Worm (Caenorhabditis elegans) whole organism, L2 larva: ENCODE measurements around the gene B0228.8.

Experiments
- C34F6.9 ChIP-seq: fragments of 150-350 bp; optimal IDR thresholded peaks from 2 replicates; lab custom pipeline; 2014; ENCODE audit warnings: missing biosample characterization, missing genetic modification characterization
- F13H6.1 ChIP-seq: sonication (generic microtip); optimal IDR thresholded peaks from 2 replicates; lab custom pipeline; 2016; ENCODE audit warnings: missing genetic modification characterization, missing compliant biosample characterization
- R02D3.7 ChIP-seq: fragments of 150-350 bp; optimal IDR thresholded peaks from 2 replicates; lab custom pipeline; 2014; ENCODE audit warnings: missing biosample characterization, missing genetic modification characterization
- Y55F3AM.14 ChIP-seq: fragments of 200-800 bp; sonication (Bioruptor generic); optimal IDR thresholded peaks from 2 replicates; lab custom pipeline; 2018; ENCODE audit warnings: mild to moderate bottlenecking, missing genetic modification characterization, missing compliant biosample characterization
- ZK546.5 ChIP-seq: sonication (generic microtip); optimal IDR thresholded peaks from 2 replicates; lab custom pipeline; 2017; ENCODE audit warnings: missing biosample characterization, missing genetic modification characterization
- alr-1 ChIP-seq: fragments of 150-350 bp; optimal IDR thresholded peaks from 2 replicates; lab custom pipeline; 2014; ENCODE audit warnings: missing biosample characterization, missing genetic modification characterization
- aly-2 ChIP-seq: fragments of 150-350 bp; optimal IDR thresholded peaks from 2 replicates; lab custom pipeline; 2014; ENCODE audit warnings: missing biosample characterization, missing genetic modification characterization
- blmp-1 ChIP-seq: sonication (generic microtip); optimal IDR thresholded peaks from 2 replicates; lab custom pipeline; 2017; ENCODE audit warnings: missing genetic modification characterization, mild to moderate bottlenecking, missing compliant biosample characterization, antibody characterized with exemption, moderate library complexity; ENCODE audit not compliant: insufficient read depth
- ceh-82 ChIP-seq: fragments of 150-350 bp; optimal IDR thresholded peaks from 2 replicates; lab custom pipeline; 2014; ENCODE audit warnings: missing biosample characterization, missing genetic modification characterization
- crh-2 ChIP-seq: sonication (generic microtip); optimal IDR thresholded peaks from 2 replicates; lab custom pipeline; 2017; ENCODE audit warnings: missing biosample characterization, missing genetic modification characterization
- egl-27 ChIP-seq: sonication (generic microtip); optimal IDR thresholded peaks from 3 replicates; lab custom pipeline; 2017; ENCODE audit warnings: missing biosample characterization, missing genetic modification reagents, missing genetic modification characterization
- elt-1 ChIP-seq: fragments of 150-350 bp; optimal IDR thresholded peaks from 2 replicates; lab custom pipeline; 2014; ENCODE audit warnings: missing biosample characterization, missing genetic modification characterization
- elt-3 ChIP-seq: sonication (generic microtip); optimal IDR thresholded peaks from 2 replicates; lab custom pipeline; 2017; ENCODE audit warnings: missing biosample characterization, missing genetic modification characterization
- fos-1 ChIP-seq: fragments of 150-350 bp; optimal IDR thresholded peaks from 2 replicates; lab custom pipeline; 2014; ENCODE audit warnings: missing biosample characterization, missing genetic modification characterization
- gmeb-1 ChIP-seq: fragments of 150-350 bp; optimal IDR thresholded peaks from 2 replicates; lab custom pipeline; 2014; ENCODE audit warnings: missing biosample characterization, missing genetic modification characterization
- lin-11 ChIP-seq: fragments of 150-350 bp; sonication (generic microtip); optimal IDR thresholded peaks from 2 replicates; lab custom pipeline; 2014; ENCODE audit warnings: missing biosample characterization, missing genetic modification characterization, inconsistent platforms, mixed read lengths
- lin-13 ChIP-seq: fragments of 150-350 bp; optimal IDR thresholded peaks from 2 replicates; lab custom pipeline; 2014; ENCODE audit warnings: missing biosample characterization, missing genetic modification reagents, missing genetic modification characterization
- lin-39 ChIP-seq: fragments of 150-350 bp; optimal IDR thresholded peaks from 2 replicates; lab custom pipeline; 2014; ENCODE audit warnings: missing biosample characterization, missing genetic modification reagents, missing genetic modification characterization
- lsy-2 ChIP-seq, 2 experiments: fragments of 150-350 bp in 1 of 2; sonication (generic microtip) in 1 of 2; optimal IDR thresholded peaks; 2 replicates each; lab custom pipeline; 2014 to 2017; ENCODE audit warnings: missing biosample characterization in 2 of 2, missing genetic modification characterization in 2 of 2
- mab-5 ChIP-seq: fragments of 150-350 bp; optimal IDR thresholded peaks from 2 replicates; lab custom pipeline; 2014; ENCODE audit warnings: missing biosample characterization, missing genetic modification characterization
- mbf-1 ChIP-seq: sonication (generic microtip); optimal IDR thresholded peaks from 2 replicates; lab custom pipeline; 2017; ENCODE audit warnings: missing biosample characterization, missing genetic modification characterization
- mdl-1 ChIP-seq, 2 experiments: fragments of 150-350 bp in 1 of 2; sonication (generic microtip) in 1 of 2; optimal IDR thresholded peaks; 2 replicates each; lab custom pipeline; 2017; ENCODE audit warnings: missing biosample characterization in 2 of 2, missing genetic modification characterization in 2 of 2
- nhr-10 ChIP-seq: sonication (generic microtip); optimal IDR thresholded peaks from 2 replicates; lab custom pipeline; 2017; ENCODE audit warnings: missing biosample characterization, missing genetic modification characterization
- nhr-11 ChIP-seq: fragments of 150-350 bp; optimal IDR thresholded peaks from 2 replicates; lab custom pipeline; 2014; ENCODE audit warnings: missing biosample characterization, missing genetic modification characterization
- nhr-129 ChIP-seq: fragments of 150-350 bp; optimal IDR thresholded peaks from 2 replicates; lab custom pipeline; 2014; ENCODE audit warnings: missing biosample characterization, missing genetic modification characterization
- nhr-21 ChIP-seq: fragments of 150-350 bp; optimal IDR thresholded peaks from 2 replicates; lab custom pipeline; 2014; ENCODE audit warnings: missing biosample characterization, missing genetic modification characterization
- nhr-23 ChIP-seq: fragments of 150-350 bp; optimal IDR thresholded peaks from 2 replicates; lab custom pipeline; 2014; ENCODE audit warnings: missing biosample characterization, missing genetic modification reagents, missing genetic modification characterization
- nhr-237 ChIP-seq: fragments of 150-350 bp; optimal IDR thresholded peaks from 2 replicates; lab custom pipeline; 2014; ENCODE audit warnings: missing biosample characterization, missing genetic modification characterization
- nhr-25 ChIP-seq: fragments of 150-350 bp; sonication (generic microtip); optimal IDR thresholded peaks from 3 replicates; lab custom pipeline; 2014; ENCODE audit warnings: missing biosample characterization, missing genetic modification characterization
- peb-1 ChIP-seq: fragments of 150-350 bp; optimal IDR thresholded peaks from 2 replicates; lab custom pipeline; 2014; ENCODE audit warnings: missing biosample characterization, missing genetic modification characterization
- skn-1 ChIP-seq: sonication (generic microtip); optimal IDR thresholded peaks from 2 replicates; lab custom pipeline; 2017; ENCODE audit warnings: missing biosample characterization, missing genetic modification characterization
- sma-3 ChIP-seq: sonication (generic microtip); optimal IDR thresholded peaks from 2 replicates; lab custom pipeline; 2016; ENCODE audit warnings: missing genetic modification reagents, missing genetic modification characterization, missing compliant biosample characterization
- sma-9 ChIP-seq, 2 experiments: fragments of 150-350 bp in 1 of 2; sonication (generic microtip) in 1 of 2; optimal IDR thresholded peaks; 2 replicates each; lab custom pipeline; 2014 to 2016; ENCODE audit warnings: missing genetic modification characterization in 2 of 2, mild to moderate bottlenecking in 1 of 2, missing biosample characterization in 1 of 2, missing compliant biosample characterization in 1 of 2, missing genetic modification reagents in 1 of 2, moderate library complexity in 1 of 2
- snpc-4 ChIP-seq: fragments of 150-350 bp; optimal IDR thresholded peaks from 2 replicates; lab custom pipeline; 2014; ENCODE audit warnings: missing biosample characterization, missing genetic modification characterization
- unc-39 ChIP-seq: fragments of 150-350 bp; optimal IDR thresholded peaks from 2 replicates; lab custom pipeline; 2014; ENCODE audit warnings: missing biosample characterization, missing genetic modification characterization
- unc-55 ChIP-seq: fragments of 150-350 bp; sonication (generic microtip); optimal IDR thresholded peaks from 3 replicates; lab custom pipeline; 2014; ENCODE audit warnings: missing biosample characterization, missing genetic modification reagents, missing genetic modification characterization
- zag-1 ChIP-seq: fragments of 150-350 bp; optimal IDR thresholded peaks from 2 replicates; lab custom pipeline; 2014; ENCODE audit warnings: missing biosample characterization, missing genetic modification characterization
- ztf-1 ChIP-seq: fragments of 200-800 bp; sonication (Bioruptor generic); conservative IDR thresholded peaks from 2 replicates; pipeline ENCODE4 v1.3.6; 2022; ENCODE audit warnings: missing genetic modification characterization, missing compliant biosample characterization
- ztf-11 ChIP-seq: sonication (generic microtip); optimal IDR thresholded peaks from 2 replicates; lab custom pipeline; 2017; ENCODE audit warnings: missing biosample characterization, missing genetic modification characterization

The B0228.8 gene

DNA sequence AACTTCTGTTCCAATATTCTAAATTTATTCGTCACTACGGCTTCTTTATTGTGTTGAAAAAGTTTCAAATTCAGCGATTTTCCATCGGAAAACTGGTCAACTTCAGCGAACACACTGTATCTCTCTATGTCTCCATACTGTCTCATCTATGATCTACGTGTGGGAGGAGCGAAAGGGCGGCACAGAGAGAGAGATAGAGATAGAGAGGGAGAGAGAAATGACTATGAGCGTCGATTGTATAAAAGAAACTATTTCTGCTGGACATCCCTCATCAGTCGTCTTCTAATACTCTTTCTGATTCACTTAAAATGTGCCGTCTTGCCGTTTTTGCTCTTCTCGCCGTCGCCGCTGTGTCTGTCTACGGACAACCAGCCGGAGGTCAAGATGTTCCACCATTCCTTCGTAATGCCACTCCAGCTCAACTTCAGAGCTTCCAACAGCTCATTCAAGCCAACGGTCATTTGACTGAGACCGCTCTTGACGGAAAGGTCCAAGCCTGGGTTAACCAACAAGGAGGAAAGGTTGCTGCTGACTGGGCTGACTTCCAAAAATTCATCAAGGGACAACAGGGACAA lies 29.1 kb upstream of the B0228.8 start, which contains the start of gene srlf-1 (continued):
- TF ChIP-seq zag-1 (tag; lab: Kevin White, UChicago) (no peak), blmp-1 (peak; percentile 31), mdl-1 (tag; optimal IDR thresholded peaks at IDR 0.05; lab: Kevin White, UChicago) (no peak), nhr-23 (no peak), skn-1 (tag; lab: Kevin White, UChicago) (no peak), nhr-11 (tag; lab: Kevin White, UChicago) (no peak), egl-27 (no peak), mab-5 (no peak), crh-2 (tag; lab: Kevin White, UChicago) (no peak), ceh-82 (tag; lab: Kevin White, UChicago) (no peak), elt-3 (no peak), mbf-1 (no peak), nhr-237 (tag; lab: Kevin White, UChicago) (no peak)

DNA sequence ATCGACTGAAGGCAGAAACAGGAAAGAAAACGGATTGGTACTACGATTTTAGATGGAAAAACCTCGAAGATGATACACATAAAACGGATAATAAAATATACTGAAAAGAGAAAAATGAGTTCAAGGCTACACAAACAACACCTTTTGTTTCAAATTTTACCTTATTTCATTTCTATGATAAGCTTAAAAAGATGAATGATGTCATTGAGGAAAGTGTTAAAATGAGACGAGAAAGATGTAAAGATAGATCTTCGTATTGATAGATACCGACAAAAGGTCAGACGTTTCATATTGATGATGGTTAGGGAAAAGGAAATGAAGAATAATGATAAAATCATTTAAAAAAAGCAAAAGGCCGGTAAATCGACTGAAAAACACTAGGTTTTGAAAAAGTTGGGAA lies 28.3 kb upstream of the B0228.8 start:
- peak; percentile 58 for TF ChIP-seq nhr-25
- TF ChIP-seq fos-1 = peak; percentile 20
- TF ChIP-seq nhr-21 (tag; lab: Kevin White, UChicago) = peak; percentile 33
- no peak for TF ChIP-seq lsy-2 (tag; optimal IDR thresholded peaks at IDR 0.05; lab: Kevin White, UChicago)
- peak; percentile 37 for TF ChIP-seq egl-27

DNA sequence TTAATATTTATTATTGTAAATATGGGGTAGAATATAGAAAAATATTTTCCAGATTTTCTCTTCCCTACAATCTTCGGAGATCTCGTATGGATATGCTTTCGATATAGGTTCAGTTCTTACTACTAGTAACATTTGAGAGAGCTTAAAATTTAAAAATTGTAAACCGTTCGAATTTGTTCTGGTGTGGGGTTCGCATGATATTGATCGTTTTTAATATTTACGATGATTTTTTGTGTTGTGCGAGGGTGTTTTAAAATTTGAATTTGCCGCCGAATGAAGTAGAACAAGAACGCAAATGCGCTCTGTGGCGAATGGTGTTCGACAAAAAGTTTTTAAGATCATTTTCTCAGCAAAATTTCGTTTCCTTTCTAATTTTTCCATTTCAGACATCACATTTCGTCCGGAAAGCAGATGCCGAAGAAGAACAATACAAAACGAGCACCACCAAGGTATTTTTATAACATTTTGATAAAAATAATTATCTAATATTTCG lies 22.2 kb upstream of the B0228.8 start, which contains the start of gene skr-17:
skr-17 (plus strand) TSS at position 51 of the 493 bp plus-strand sequence.
- no peak for TF ChIP-seq ZK546.5
- TF ChIP-seq lin-11 (tag; lab: Kevin White, UChicago) = no peak
- no peak for TF ChIP-seq nhr-21 (tag; lab: Kevin White, UChicago)
- TF ChIP-seq nhr-11 (tag; lab: Kevin White, UChicago) = no peak
- TF ChIP-seq ztf-1 = no peak
- TF ChIP-seq peb-1 (tag; lab: Kevin White, UChicago) = no peak
- TF ChIP-seq alr-1 (tag; lab: Kevin White, UChicago) = no peak
- no peak for TF ChIP-seq lin-39 (tag; lab: Kevin White, UChicago)
- TF ChIP-seq mdl-1 (tag; optimal IDR thresholded peaks at IDR 0.05; lab: Kevin White, UChicago) = no peak
- TF ChIP-seq zag-1 (tag; lab: Kevin White, UChicago) = no peak
- no peak for TF ChIP-seq sma-3 (GFP tag; lab: Kevin White, UChicago)
- no peak for TF ChIP-seq nhr-25
- TF ChIP-seq nhr-10 = no peak
- no peak for TF ChIP-seq snpc-4 (tag; lab: Kevin White, UChicago)
- no peak for TF ChIP-seq crh-2 (tag; lab: Kevin White, UChicago)

DNA sequence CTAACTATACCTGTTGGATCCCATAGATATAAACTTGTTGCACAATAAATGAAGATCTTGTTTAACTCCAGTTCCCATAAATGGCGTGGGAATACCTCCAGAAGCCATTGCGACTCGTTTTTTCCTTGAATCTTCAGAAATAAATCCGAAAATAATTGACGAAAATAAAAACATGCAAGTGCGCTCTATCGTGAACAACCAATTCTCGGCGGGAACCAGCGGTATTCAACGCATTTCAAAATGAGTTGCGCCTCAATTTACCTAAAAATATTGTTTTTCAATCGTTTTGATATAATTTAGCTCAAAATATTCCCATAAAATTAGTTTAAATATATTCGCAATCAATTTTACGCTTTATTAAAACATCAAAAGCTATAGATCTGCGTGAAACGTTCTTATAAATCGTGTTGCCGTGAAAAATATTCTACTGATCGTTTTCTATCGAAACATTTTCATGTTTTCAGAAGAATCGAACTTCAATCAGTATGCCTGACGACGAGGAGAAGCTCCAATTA lies 19.8 kb upstream of the B0228.8 start, which contains the start of the genes snpc-1.1 and spdl-1:
snpc-1.1 (minus strand) TSS at position 200 of the 515 bp plus-strand sequence.
spdl-1 (plus strand) TSS at position 465 of the 515 bp plus-strand sequence.
- TF ChIP-seq F13H6.1 (no peak), snpc-4 (tag; lab: Kevin White, UChicago) (no peak), lin-11 (tag; lab: Kevin White, UChicago) (no peak), nhr-129 (tag; lab: Kevin White, UChicago) (peak; percentile 47), aly-2 (tag; lab: Kevin White, UChicago) (no peak), unc-55 (GFP tag; lab: Kevin White, UChicago) (no peak), elt-1 (no peak), lsy-2 (tag; optimal IDR thresholded peaks at IDR 0.05; lab: Kevin White, UChicago) (peak in 1 of 2 experiments; percentile 0), C34F6.9 (tag; lab: Kevin White, UChicago) (peak; percentile 55), lin-39 (tag; lab: Kevin White, UChicago) (no peak), gmeb-1 (tag; lab: Kevin White, UChicago) (peak; percentile 50)

DNA sequence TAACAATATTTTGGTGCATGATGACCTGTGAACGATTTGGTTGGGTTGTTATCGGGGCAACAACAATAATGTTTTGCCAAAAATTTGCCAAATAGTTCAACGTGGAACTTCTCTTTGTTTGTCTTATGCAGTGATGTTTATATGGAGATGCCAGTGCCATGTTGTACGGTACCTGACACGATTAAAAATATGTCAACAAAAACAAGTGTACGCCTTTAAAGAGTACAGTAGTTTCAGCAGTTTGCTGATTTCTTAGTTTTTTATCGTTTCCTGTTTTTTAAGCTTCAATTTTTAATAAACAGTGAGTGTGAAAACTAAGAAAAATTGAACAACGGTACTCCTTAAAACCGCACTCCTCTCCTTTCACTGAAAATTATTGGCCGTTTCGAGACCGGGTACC lies 16.9 kb upstream of the B0228.8 start:
- TF ChIP-seq ztf-1 = no peak
- no peak for TF ChIP-seq unc-39 (tag; lab: Kevin White, UChicago)
- TF ChIP-seq F13H6.1 = no peak
- no peak for TF ChIP-seq ZK546.5
- TF ChIP-seq alr-1 (tag; lab: Kevin White, UChicago) = no peak
- no peak for TF ChIP-seq R02D3.7 (tag; lab: Kevin White, UChicago)
- TF ChIP-seq Y55F3AM.14 (GFP tag; lab: Kevin White, UChicago) = no peak
- TF ChIP-seq lin-13 = no peak
- no peak for TF ChIP-seq ztf-11
- no peak for TF ChIP-seq lin-11 (tag; lab: Kevin White, UChicago)
- no peak for TF ChIP-seq sma-9 (GFP tag; optimal IDR thresholded peaks at IDR 0.05; lab: Kevin White, UChicago)
- no peak for TF ChIP-seq sma-9 (tag; optimal IDR thresholded peaks at IDR 0.05; lab: Kevin White, UChicago)
- TF ChIP-seq blmp-1 = no peak
- no peak for TF ChIP-seq nhr-23
- TF ChIP-seq zag-1 (tag; lab: Kevin White, UChicago) = no peak
